Worm (Caenorhabditis elegans) whole organism, L2 larva: ENCODE results near the gene F35F10.6.

Source experiments
- Y55F3AM.14 ChIP-seq: fragments of 200-800 bp; sonication (Bioruptor generic); optimal IDR thresholded peaks from 2 replicates; lab custom pipeline; 2018; ENCODE audit warnings: mild to moderate bottlenecking, missing genetic modification characterization, missing compliant biosample characterization
- ZK546.5 ChIP-seq: sonication (generic microtip); optimal IDR thresholded peaks from 2 replicates; lab custom pipeline; 2017; ENCODE audit warnings: missing biosample characterization, missing genetic modification characterization
- alr-1 ChIP-seq: fragments of 150-350 bp; optimal IDR thresholded peaks from 2 replicates; lab custom pipeline; 2014; ENCODE audit warnings: missing biosample characterization, missing genetic modification characterization
- aly-2 ChIP-seq: fragments of 150-350 bp; optimal IDR thresholded peaks from 2 replicates; lab custom pipeline; 2014; ENCODE audit warnings: missing biosample characterization, missing genetic modification characterization
- ama-1 ChIP-seq: fragments of 150-350 bp; optimal IDR thresholded peaks from 2 replicates; lab custom pipeline; 2018; ENCODE audit warnings: inconsistent platforms
- blmp-1 ChIP-seq: sonication (generic microtip); optimal IDR thresholded peaks from 2 replicates; lab custom pipeline; 2017; ENCODE audit warnings: missing genetic modification characterization, mild to moderate bottlenecking, missing compliant biosample characterization, antibody characterized with exemption, moderate library complexity; ENCODE audit not compliant: insufficient read depth
- ceh-82 ChIP-seq: fragments of 150-350 bp; optimal IDR thresholded peaks from 2 replicates; lab custom pipeline; 2014; ENCODE audit warnings: missing biosample characterization, missing genetic modification characterization
- crh-2 ChIP-seq: sonication (generic microtip); optimal IDR thresholded peaks from 2 replicates; lab custom pipeline; 2017; ENCODE audit warnings: missing biosample characterization, missing genetic modification characterization
- dmd-4 ChIP-seq: sonication (generic microtip); optimal IDR thresholded peaks from 2 replicates; lab custom pipeline; 2017; ENCODE audit warnings: missing biosample characterization, missing genetic modification characterization
- egl-27 ChIP-seq: sonication (generic microtip); optimal IDR thresholded peaks from 3 replicates; lab custom pipeline; 2017; ENCODE audit warnings: missing biosample characterization, missing genetic modification reagents, missing genetic modification characterization
- elt-1 ChIP-seq: fragments of 150-350 bp; optimal IDR thresholded peaks from 2 replicates; lab custom pipeline; 2014; ENCODE audit warnings: missing biosample characterization, missing genetic modification characterization
- elt-3 ChIP-seq: sonication (generic microtip); optimal IDR thresholded peaks from 2 replicates; lab custom pipeline; 2017; ENCODE audit warnings: missing biosample characterization, missing genetic modification characterization
- fos-1 ChIP-seq: fragments of 150-350 bp; optimal IDR thresholded peaks from 2 replicates; lab custom pipeline; 2014; ENCODE audit warnings: missing biosample characterization, missing genetic modification characterization
- gmeb-1 ChIP-seq: fragments of 150-350 bp; optimal IDR thresholded peaks from 2 replicates; lab custom pipeline; 2014; ENCODE audit warnings: missing biosample characterization, missing genetic modification characterization
- lin-11 ChIP-seq: fragments of 150-350 bp; sonication (generic microtip); optimal IDR thresholded peaks from 2 replicates; lab custom pipeline; 2014; ENCODE audit warnings: missing biosample characterization, missing genetic modification characterization, inconsistent platforms, mixed read lengths
- lin-13 ChIP-seq: fragments of 150-350 bp; optimal IDR thresholded peaks from 2 replicates; lab custom pipeline; 2014; ENCODE audit warnings: missing biosample characterization, missing genetic modification reagents, missing genetic modification characterization
- lsy-2 ChIP-seq, 2 experiments: fragments of 150-350 bp in 1 of 2; sonication (generic microtip) in 1 of 2; optimal IDR thresholded peaks; 2 replicates each; lab custom pipeline; 2014 to 2017; ENCODE audit warnings: missing biosample characterization in 2 of 2, missing genetic modification characterization in 2 of 2
- mab-5 ChIP-seq: fragments of 150-350 bp; optimal IDR thresholded peaks from 2 replicates; lab custom pipeline; 2014; ENCODE audit warnings: missing biosample characterization, missing genetic modification characterization
- mdl-1 ChIP-seq, 2 experiments: fragments of 150-350 bp in 1 of 2; sonication (generic microtip) in 1 of 2; optimal IDR thresholded peaks; 2 replicates each; lab custom pipeline; 2017; ENCODE audit warnings: missing biosample characterization in 2 of 2, missing genetic modification characterization in 2 of 2
- nhr-10 ChIP-seq: sonication (generic microtip); optimal IDR thresholded peaks from 2 replicates; lab custom pipeline; 2017; ENCODE audit warnings: missing biosample characterization, missing genetic modification characterization
- nhr-12 ChIP-seq: fragments of 150-350 bp; optimal IDR thresholded peaks from 2 replicates; lab custom pipeline; 2014; ENCODE audit warnings: missing biosample characterization, missing genetic modification characterization
- nhr-21 ChIP-seq: fragments of 150-350 bp; optimal IDR thresholded peaks from 2 replicates; lab custom pipeline; 2014; ENCODE audit warnings: missing biosample characterization, missing genetic modification characterization
- nhr-237 ChIP-seq: fragments of 150-350 bp; optimal IDR thresholded peaks from 2 replicates; lab custom pipeline; 2014; ENCODE audit warnings: missing biosample characterization, missing genetic modification characterization
- nhr-25 ChIP-seq: fragments of 150-350 bp; sonication (generic microtip); optimal IDR thresholded peaks from 3 replicates; lab custom pipeline; 2014; ENCODE audit warnings: missing biosample characterization, missing genetic modification characterization
- nhr-6 ChIP-seq: fragments of 150-350 bp; optimal IDR thresholded peaks from 2 replicates; lab custom pipeline; 2014; ENCODE audit warnings: missing biosample characterization, missing genetic modification characterization
- nhr-77 ChIP-seq: fragments of 150-350 bp; optimal IDR thresholded peaks from 2 replicates; lab custom pipeline; 2014; ENCODE audit warnings: missing biosample characterization, missing genetic modification characterization
- sem-4 ChIP-seq: fragments of 150-350 bp; optimal IDR thresholded peaks from 2 replicates; lab custom pipeline; 2014; ENCODE audit warnings: missing biosample characterization, missing genetic modification reagents, missing genetic modification characterization
- sma-3 ChIP-seq: sonication (generic microtip); optimal IDR thresholded peaks from 2 replicates; lab custom pipeline; 2016; ENCODE audit warnings: missing genetic modification reagents, missing genetic modification characterization, missing compliant biosample characterization
- snpc-4 ChIP-seq: fragments of 150-350 bp; optimal IDR thresholded peaks from 2 replicates; lab custom pipeline; 2014; ENCODE audit warnings: missing biosample characterization, missing genetic modification characterization
- unc-39 ChIP-seq: fragments of 150-350 bp; optimal IDR thresholded peaks from 2 replicates; lab custom pipeline; 2014; ENCODE audit warnings: missing biosample characterization, missing genetic modification characterization
- unc-55 ChIP-seq: fragments of 150-350 bp; sonication (generic microtip); optimal IDR thresholded peaks from 3 replicates; lab custom pipeline; 2014; ENCODE audit warnings: missing biosample characterization, missing genetic modification reagents, missing genetic modification characterization
- unc-62 ChIP-seq: fragments of 150-350 bp; optimal IDR thresholded peaks from 2 replicates; lab custom pipeline; 2014; ENCODE audit warnings: missing biosample characterization, missing genetic modification reagents, missing genetic modification characterization
- zag-1 ChIP-seq: fragments of 150-350 bp; optimal IDR thresholded peaks from 2 replicates; lab custom pipeline; 2014; ENCODE audit warnings: missing biosample characterization, missing genetic modification characterization
- ztf-1 ChIP-seq: fragments of 200-800 bp; sonication (Bioruptor generic); conservative IDR thresholded peaks from 2 replicates; pipeline ENCODE4 v1.3.6; 2022; ENCODE audit warnings: missing genetic modification characterization, missing compliant biosample characterization
- ztf-11 ChIP-seq: sonication (generic microtip); optimal IDR thresholded peaks from 2 replicates; lab custom pipeline; 2017; ENCODE audit warnings: missing biosample characterization, missing genetic modification characterization

F35F10.6 gene

ce11 chrV:3299437-3299836 lies 10.3 kb upstream of the F35F10.6 start:
- no peak for TF ChIP-seq nhr-25 (tag; lab: Kevin White, UChicago)
- TF ChIP-seq lsy-2 (tag; optimal IDR thresholded peaks at IDR 0.05; lab: Kevin White, UChicago) = no peak
- TF ChIP-seq ztf-11 = no peak
- TF ChIP-seq nhr-6 (tag; lab: Kevin White, UChicago) = no peak
- TF ChIP-seq dmd-4 = no peak
- TF ChIP-seq nhr-10 = no peak
- TF ChIP-seq alr-1 (tag; lab: Kevin White, UChicago) = no peak
- TF ChIP-seq aly-2 (tag; lab: Kevin White, UChicago) = no peak
- TF ChIP-seq, all 48 proteins: peak for 0

DNA sequence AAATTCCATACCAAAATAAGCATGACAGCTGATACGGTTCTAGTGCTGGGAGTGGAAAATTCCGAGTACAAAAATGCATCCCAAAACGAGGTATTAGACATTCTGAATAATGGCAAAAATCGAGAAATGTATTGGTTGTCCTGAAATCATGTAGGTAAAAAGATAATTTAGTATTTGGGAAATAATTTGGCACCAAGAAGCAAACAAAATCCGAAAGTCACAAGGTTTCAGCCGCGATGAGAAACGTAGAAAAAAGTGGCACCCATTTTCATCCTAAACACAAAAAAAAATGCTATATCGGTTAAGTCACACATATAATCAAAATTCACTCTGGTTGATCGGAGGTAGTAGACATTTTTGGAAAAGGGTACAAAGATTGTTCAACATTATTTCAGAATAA lies 8.6 kb upstream of the F35F10.6 start, which contains the start of gene srx-122:
srx-122 (minus strand) TSS at position 101 of the 400 bp plus-strand sequence.
- no peak for TF ChIP-seq zag-1 (tag; lab: Kevin White, UChicago)
- TF ChIP-seq nhr-237 = no peak
- no peak for TF ChIP-seq ama-1 (lab: Kevin White, UChicago)
- no peak for TF ChIP-seq dmd-4
- no peak for TF ChIP-seq gmeb-1 (tag; lab: Kevin White, UChicago)
- TF ChIP-seq elt-3 (tag; lab: Kevin White, UChicago) = no peak
- no peak for TF ChIP-seq sma-3
- no peak for TF ChIP-seq lsy-2 (tag; optimal IDR thresholded peaks at IDR 0.05; lab: Kevin White, UChicago)
- no peak for TF ChIP-seq lin-11 (tag; lab: Kevin White, UChicago)
- no peak for TF ChIP-seq unc-62 (GFP tag; lab: Kevin White, UChicago)
- no peak for TF ChIP-seq ztf-11
- no peak for TF ChIP-seq lin-13 (GFP tag; lab: Kevin White, UChicago)
- TF ChIP-seq ceh-82 = no peak
- TF ChIP-seq nhr-12 (tag; lab: Kevin White, UChicago) = no peak
- TF ChIP-seq nhr-77 = no peak
- TF ChIP-seq nhr-25 (tag; lab: Kevin White, UChicago) = no peak
- TF ChIP-seq sem-4 (tag; lab: Kevin White, UChicago) = no peak

ce11 chrV:3295368-3295767 lies 6.2 kb upstream of the F35F10.6 start:
- no peak for TF ChIP-seq snpc-4 (tag; lab: Kevin White, UChicago)
- TF ChIP-seq mab-5 (tag; lab: Kevin White, UChicago) = no peak
- TF ChIP-seq ama-1 (lab: Kevin White, UChicago) = no peak
- TF ChIP-seq ztf-11 = no peak
- no peak for TF ChIP-seq unc-39 (tag; lab: Kevin White, UChicago)
- TF ChIP-seq unc-55 (GFP tag; lab: Kevin White, UChicago) = no peak
- no peak for TF ChIP-seq fos-1
- no peak for TF ChIP-seq mdl-1 (tag; optimal IDR thresholded peaks at IDR 0.05; lab: Kevin White, UChicago)
- TF ChIP-seq elt-1 (tag; lab: Kevin White, UChicago) = no peak
- no peak for TF ChIP-seq nhr-25 (tag; lab: Kevin White, UChicago)
- TF ChIP-seq, all 48 proteins: peak for 0

ce11 chrV:3288134-3288533 lies 1.0 kb downstream of the F35F10.6 start:
- TF ChIP-seq lin-11 (tag; lab: Kevin White, UChicago) (no peak), nhr-77 (no peak), unc-39 (tag; lab: Kevin White, UChicago) (no peak), aly-2 (tag; lab: Kevin White, UChicago) (no peak), blmp-1 (tag; lab: Kevin White, UChicago) (no peak), elt-3 (tag; lab: Kevin White, UChicago) (no peak), crh-2 (tag; lab: Kevin White, UChicago) (no peak), nhr-21 (no peak), egl-27 (no peak), fos-1 (no peak), Y55F3AM.14 (GFP tag; lab: Kevin White, UChicago) (no peak), ztf-1 (GFP tag; lab: Robert Waterston, UW) (no peak), sem-4 (tag; lab: Kevin White, UChicago) (no peak), mdl-1 (tag; optimal IDR thresholded peaks at IDR 0.05; lab: Kevin White, UChicago) (no peak), nhr-10 (no peak), nhr-12 (tag; lab: Kevin White, UChicago) (no peak)

ce11 chrV:3287330-3287729 lies 1.8 kb downstream of the F35F10.6 start, which contains the start of gene F35F10.7:
F35F10.7 (minus strand) TSS chrV:3287430.
- TF ChIP-seq nhr-77 (no peak), Y55F3AM.14 (GFP tag; lab: Kevin White, UChicago) (no peak), lin-11 (tag; lab: Kevin White, UChicago) (no peak), alr-1 (tag; lab: Kevin White, UChicago) (no peak), nhr-21 (no peak), ZK546.5 (tag; lab: Kevin White, UChicago) (no peak), crh-2 (tag; lab: Kevin White, UChicago) (no peak), nhr-6 (tag; lab: Kevin White, UChicago) (no peak)
- TF ChIP-seq, all 48 proteins: peak for 0
